Worm (Caenorhabditis elegans): ENCODE results near the gene rol-3.

DNA sequence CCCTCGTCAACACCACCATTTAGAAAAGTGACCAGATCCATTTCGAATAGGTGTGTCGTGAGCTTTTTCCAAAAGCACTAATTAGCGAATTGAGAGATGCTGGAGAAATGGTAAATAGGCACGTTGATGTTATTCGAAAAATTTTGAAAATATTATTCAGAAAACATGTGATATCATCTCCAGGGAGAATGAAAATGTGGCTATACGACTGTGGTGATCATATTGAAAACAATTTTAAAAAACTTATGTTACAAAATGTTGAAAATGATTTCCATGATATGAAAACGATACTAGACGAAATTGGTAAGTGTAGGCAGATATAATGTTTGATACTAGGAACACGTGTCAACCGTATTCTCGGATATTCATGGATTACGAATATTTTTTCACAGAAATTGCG lies 11.4 kb downstream of the rol-3 start, which contains the start of gene K07C11.10:
- TF ChIP-seq nhr-28 (tag; optimal IDR thresholded peaks at IDR 0.05) = no peak
- TF ChIP-seq nhr-77 (tag; optimal IDR thresholded peaks at IDR 0.05) = no peak
- TF ChIP-seq snpc-4 (tag; optimal IDR thresholded peaks at IDR 0.05) = no peak
- TF ChIP-seq fos-1 (tag; optimal IDR thresholded peaks at IDR 0.05) = no peak
- TF ChIP-seq mdl-1 (tag; optimal IDR thresholded peaks at IDR 0.05) = no peak
- TF ChIP-seq hmg-11 (tag; optimal IDR thresholded peaks at IDR 0.05) = no peak
- TF ChIP-seq R02D3.7 (tag; optimal IDR thresholded peaks at IDR 0.05) = no peak

All from whole organism, L3 larva.